Fruit fly (Drosophila melanogaster) whole organism, embryonic: ENCODE results near the gene Nopp140.

Experiments used
- Ada2b ChIP-seq: fragments of 200-800 bp; sonication (Bioruptor generic); IDR thresholded peaks from 2 replicates; pipeline ENCODE4 v1.3.6; 2022; ENCODE audit warnings: missing biosample characterization, missing genetic modification characterization
- CG10431 ChIP-seq: fragments of 200-800 bp; sonication (Bioruptor generic); optimal IDR thresholded peaks from 3 replicates; lab custom pipeline; 2018; ENCODE audit warnings: missing biosample characterization, mild to moderate bottlenecking, missing genetic modification characterization
- CG11093 ChIP-seq: fragments of 200-800 bp; sonication (Bioruptor generic); IDR thresholded peaks from 3 replicates; pipeline ENCODE4 v1.3.6; 2022; ENCODE audit warnings: missing biosample characterization, missing genetic modification characterization
- CG12155 ChIP-seq: fragments of 200-800 bp; sonication (Bioruptor generic); optimal IDR thresholded peaks from 3 replicates; lab custom pipeline; 2016; ENCODE audit warnings: missing biosample characterization, missing genetic modification characterization
- CG12391 ChIP-seq: fragments of 200-800 bp; sonication (Bioruptor generic); optimal IDR thresholded peaks from 3 replicates; lab custom pipeline; 2018; ENCODE audit warnings: missing biosample characterization, mild to moderate bottlenecking, missing genetic modification characterization, moderate library complexity
- CG12659 ChIP-seq: fragments of 200-800 bp; sonication (Bioruptor generic); optimal IDR thresholded peaks from 3 replicates; lab custom pipeline; 2017; ENCODE audit warnings: mild to moderate bottlenecking, missing biosample characterization, missing genetic modification reagents, missing genetic modification characterization
- CG13424 ChIP-seq: fragments of 200-800 bp; sonication (Bioruptor generic); optimal IDR thresholded peaks from 2 replicates; lab custom pipeline; 2019; ENCODE audit warnings: missing biosample characterization, mild to moderate bottlenecking, missing genetic modification characterization, moderate library complexity
- CG15269 ChIP-seq: fragments of 200-800 bp; sonication (Bioruptor generic); optimal IDR thresholded peaks from 2 replicates; lab custom pipeline; 2018; ENCODE audit warnings: missing biosample characterization, mild to moderate bottlenecking, missing genetic modification characterization, moderate library complexity
- CG30403 ChIP-seq: fragments of 200-800 bp; sonication (Bioruptor generic); optimal IDR thresholded peaks from 3 replicates; lab custom pipeline; 2016; ENCODE audit warnings: missing biosample characterization, missing genetic modification characterization
- CG5953 ChIP-seq: fragments of 200-800 bp; sonication (Bioruptor generic); IDR thresholded peaks from 2 replicates; pipeline ENCODE4 v1.3.6; 2022; ENCODE audit warnings: missing biosample characterization, missing genetic modification characterization
- CG6254 ChIP-seq: fragments of 200-800 bp; sonication (Bioruptor generic); optimal IDR thresholded peaks from 3 replicates; lab custom pipeline; 2017; ENCODE audit warnings: mild to moderate bottlenecking, missing biosample characterization, missing genetic modification reagents, missing genetic modification characterization
- CG6765 ChIP-seq: fragments of 200-800 bp; sonication (Bioruptor generic); optimal IDR thresholded peaks from 3 replicates; lab custom pipeline; 2017; ENCODE audit warnings: missing biosample characterization, mild to moderate bottlenecking, missing genetic modification characterization
- CG7928 ChIP-seq: fragments of 200-800 bp; sonication (Bioruptor generic); optimal IDR thresholded peaks from 2 replicates; lab custom pipeline; 2017; ENCODE audit warnings: missing biosample characterization, mild to moderate bottlenecking, missing genetic modification characterization
- CG9215 ChIP-seq: fragments of 200-800 bp; sonication (Bioruptor generic); IDR thresholded peaks from 2 replicates; pipeline ENCODE4 v1.3.6; 2022; ENCODE audit warnings: missing biosample characterization, missing genetic modification characterization
- Dek ChIP-seq: fragments of 200-800 bp; sonication (Bioruptor generic); optimal IDR thresholded peaks from 3 replicates; lab custom pipeline; 2019; ENCODE audit warnings: missing biosample characterization, mild to moderate bottlenecking, missing genetic modification characterization, moderate library complexity
- Dip3 ChIP-seq: fragments of 200-800 bp; sonication (Bioruptor generic); optimal IDR thresholded peaks from 3 replicates; lab custom pipeline; 2016; ENCODE audit warnings: missing biosample characterization, missing genetic modification characterization
- E2f1 ChIP-seq: fragments of 200-800 bp; sonication (Bioruptor generic); IDR thresholded peaks from 2 replicates; pipeline ENCODE4 v1.3.6; 2022; ENCODE audit warnings: missing biosample characterization, missing genetic modification characterization
- E2f2 ChIP-seq: fragments of 200-800 bp; sonication (Bioruptor generic); IDR thresholded peaks from 2 replicates; pipeline ENCODE4 v1.3.6; 2022; ENCODE audit warnings: missing biosample characterization, missing genetic modification characterization
- Fer2 ChIP-seq: fragments of 200-800 bp; sonication (Bioruptor generic); optimal IDR thresholded peaks from 2 replicates; lab custom pipeline; 2018; ENCODE audit warnings: missing biosample characterization, mild to moderate bottlenecking, missing genetic modification characterization, moderate library complexity
- Hand ChIP-seq: fragments of 200-800 bp; sonication (Bioruptor generic); optimal IDR thresholded peaks from 2 replicates; lab custom pipeline; 2017; ENCODE audit warnings: mild to moderate bottlenecking, missing biosample characterization, missing genetic modification reagents, missing genetic modification characterization
- MESR4 ChIP-seq: fragments of 200-800 bp; sonication (Bioruptor generic); optimal IDR thresholded peaks from 2 replicates; lab custom pipeline; 2018; ENCODE audit warnings: missing biosample characterization, mild to moderate bottlenecking, missing genetic modification characterization, moderate library complexity
- Mad ChIP-seq: fragments of 200-800 bp; sonication (Bioruptor generic); optimal IDR thresholded peaks from 2 replicates; lab custom pipeline; 2016; ENCODE audit warnings: missing biosample characterization, missing genetic modification characterization
- Meics ChIP-seq: fragments of 200-800 bp; sonication (Bioruptor generic); optimal IDR thresholded peaks from 2 replicates; lab custom pipeline; 2017; ENCODE audit warnings: missing biosample characterization, mild to moderate bottlenecking, missing genetic modification characterization
- NC2β ChIP-seq: fragments of 200-800 bp; sonication (Bioruptor generic); optimal IDR thresholded peaks from 2 replicates; lab custom pipeline; 2016; ENCODE audit warnings: missing biosample characterization, missing genetic modification characterization
- NK7.1 ChIP-seq: fragments of 200-800 bp; sonication (Bioruptor generic); optimal IDR thresholded peaks from 3 replicates; lab custom pipeline; 2016; ENCODE audit warnings: missing biosample characterization, missing genetic modification characterization
- NfI ChIP-seq: fragments of 200-800 bp; sonication (Bioruptor generic); optimal IDR thresholded peaks from 3 replicates; lab custom pipeline; 2018; ENCODE audit warnings: missing biosample characterization, mild to moderate bottlenecking, missing genetic modification characterization, moderate library complexity
- Ssrp ChIP-seq: fragments of 200-800 bp; sonication (Bioruptor generic); optimal IDR thresholded peaks from 2 replicates; lab custom pipeline; 2018; ENCODE audit warnings: missing biosample characterization, mild to moderate bottlenecking, missing genetic modification characterization, moderate library complexity
- Trl ChIP-seq, 3 experiments: fragments of >200 bp in 2 of 3; fragments of 200-800 bp in 1 of 3; sonication (Bioruptor generic) in 1 of 3; optimal IDR thresholded peaks; 2 replicates in 1 of 3; 3 replicates in 2 of 3; lab custom pipeline; 2016 to 2017; ENCODE audit warnings: missing biosample characterization in 1 of 3, missing genetic modification characterization in 1 of 3
- Usf ChIP-seq: fragments of 200-800 bp; sonication (Bioruptor generic); optimal IDR thresholded peaks from 2 replicates; lab custom pipeline; 2017; ENCODE audit warnings: missing genotype, missing biosample characterization, missing genetic modification characterization
- Xbp1 ChIP-seq: fragments of 200-800 bp; sonication (Bioruptor generic); optimal IDR thresholded peaks from 3 replicates; lab custom pipeline; 2016; ENCODE audit warnings: missing biosample characterization, mild to moderate bottlenecking, missing genetic modification characterization
- al ChIP-seq: fragments of 200-800 bp; sonication (Bioruptor generic); IDR thresholded peaks from 2 replicates; pipeline ENCODE4 v1.3.6; 2022; ENCODE audit warnings: missing biosample characterization, missing genetic modification characterization
- bcd ChIP-seq: fragments of 200-800 bp; sonication (Bioruptor generic); optimal IDR thresholded peaks from 2 replicates; lab custom pipeline; 2017; ENCODE audit warnings: missing biosample characterization, mild to moderate bottlenecking, missing genetic modification characterization
- dmrt99B ChIP-seq: fragments of 200-800 bp; sonication (Bioruptor generic); optimal IDR thresholded peaks from 2 replicates; lab custom pipeline; 2018; ENCODE audit warnings: missing biosample characterization, mild to moderate bottlenecking, missing genetic modification characterization, moderate library complexity
- exex ChIP-seq: fragments of 200-800 bp; sonication (Bioruptor generic); optimal IDR thresholded peaks from 4 replicates; lab custom pipeline; 2018; ENCODE audit warnings: missing biosample characterization, mild to moderate bottlenecking, missing genetic modification characterization, moderate library complexity
- fu2 ChIP-seq: fragments of 200-800 bp; sonication (Bioruptor generic); optimal IDR thresholded peaks from 2 replicates; lab custom pipeline; 2016; ENCODE audit warnings: missing biosample characterization, missing genetic modification characterization
- ham ChIP-seq: fragments of 200-800 bp; sonication (Bioruptor generic); IDR thresholded peaks from 2 replicates; pipeline ENCODE4 v1.3.6; 2022; ENCODE audit warnings: missing biosample characterization, missing genetic modification characterization
- hbn ChIP-seq: fragments of 200-800 bp; sonication (Bioruptor generic); IDR thresholded peaks from 2 replicates; pipeline ENCODE4 v1.3.6; 2022; ENCODE audit warnings: missing biosample characterization, missing genetic modification characterization; ENCODE audit not compliant: partially characterized antibody
- lilli ChIP-seq: fragments of 200-800 bp; sonication (Bioruptor generic); optimal IDR thresholded peaks from 3 replicates; lab custom pipeline; 2016; ENCODE audit warnings: missing biosample characterization, missing genetic modification characterization
- lov ChIP-seq, 2 experiments: fragments of 200-800 bp in 1 of 2; fragments of >200 bp in 1 of 2; sonication (Bioruptor generic) in 1 of 2; IDR thresholded peaks in 1 of 2; optimal IDR thresholded peaks in 1 of 2; 2 replicates in 1 of 2; 3 replicates in 1 of 2; pipeline versions ENCODE4 v1.3.6 to Lab custom; 2017 to 2022; ENCODE audit warnings: missing biosample characterization in 1 of 2, missing genetic modification characterization in 1 of 2
- luna ChIP-seq: fragments of 200-800 bp; sonication (Bioruptor generic); optimal IDR thresholded peaks from 2 replicates; lab custom pipeline; 2016; ENCODE audit warnings: missing biosample characterization, missing genetic modification characterization
- nom ChIP-seq: fragments of 200-800 bp; sonication (Bioruptor generic); optimal IDR thresholded peaks from 2 replicates; lab custom pipeline; 2017; ENCODE audit warnings: missing biosample characterization, missing genetic modification characterization, mild to moderate bottlenecking, moderate library complexity, missing genetic modification reagents
- sob ChIP-seq: fragments of 200-800 bp; sonication (Bioruptor generic); IDR thresholded peaks from 2 replicates; pipeline ENCODE4 v1.3.6; 2022; ENCODE audit warnings: missing biosample characterization, missing genetic modification characterization
- tgo ChIP-seq: fragments of 200-800 bp; sonication (Bioruptor generic); IDR thresholded peaks from 3 replicates; pipeline ENCODE4 v1.3.6; 2022; ENCODE audit warnings: missing biosample characterization, missing genetic modification characterization
- tin ChIP-seq: fragments of 200-800 bp; sonication (Bioruptor generic); optimal IDR thresholded peaks from 3 replicates; lab custom pipeline; 2016; ENCODE audit warnings: missing biosample characterization, missing genetic modification characterization
- ttk ChIP-seq: fragments of 200-800 bp; sonication (Bioruptor generic); IDR thresholded peaks from 2 replicates; pipeline ENCODE4 v2.1.2; 2022; ENCODE audit warnings: missing biosample characterization, missing genetic modification characterization
- z ChIP-seq: fragments of 200-800 bp; sonication (Bioruptor generic); IDR thresholded peaks from 3 replicates; pipeline ENCODE4 v1.3.6; 2022; ENCODE audit warnings: missing biosample characterization, missing genetic modification characterization
- zfh1 ChIP-seq: fragments of 200-800 bp; sonication (Bioruptor generic); IDR thresholded peaks from 3 replicates; pipeline ENCODE4 v1.3.6; 2022; ENCODE audit warnings: missing biosample characterization, missing genetic modification characterization

Nopp140 gene

DNA sequence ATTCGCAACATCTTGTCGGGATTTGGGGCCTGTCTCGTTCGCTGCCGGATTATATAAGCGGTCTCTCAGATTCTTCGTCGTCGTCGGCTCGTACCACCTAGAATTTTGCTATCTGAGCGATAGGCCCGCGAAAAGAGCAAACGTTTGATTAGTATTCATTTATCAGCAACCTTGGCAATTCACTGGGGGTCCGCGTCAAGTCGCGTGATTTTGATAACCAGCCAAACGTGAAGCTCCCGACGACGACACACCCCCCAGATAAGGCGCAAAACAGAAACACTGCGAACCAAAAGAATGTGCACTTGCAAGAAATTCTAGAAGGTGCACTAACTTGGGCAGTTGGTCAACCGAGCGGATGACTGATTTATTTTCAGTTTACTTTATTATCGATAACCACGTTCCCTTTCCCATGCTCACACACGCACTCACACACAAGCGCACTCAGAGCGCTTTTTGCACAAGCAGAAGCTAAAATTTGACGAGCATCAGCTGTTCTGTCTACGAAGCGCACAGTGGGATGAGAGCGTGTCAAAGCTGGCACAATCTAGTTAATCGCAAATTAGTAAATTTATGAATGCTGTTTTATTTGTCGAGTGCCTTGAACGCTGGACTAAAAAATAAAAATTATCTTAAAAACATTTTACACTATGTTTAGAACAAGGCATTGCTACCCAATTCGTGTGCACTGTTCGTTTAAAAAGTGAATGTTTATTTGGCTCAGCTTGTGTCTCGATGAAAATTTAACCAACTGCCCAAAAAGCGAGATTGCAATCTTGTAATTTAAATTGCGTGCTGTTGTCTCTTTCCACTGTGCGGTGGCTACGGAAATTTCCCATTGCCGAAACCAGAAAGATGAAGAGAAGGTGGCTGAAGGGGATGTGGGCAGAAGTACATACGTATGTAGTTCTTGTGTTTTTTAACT lies 7.4 kb downstream of the Nopp140 start (continued):
- TF ChIP-seq CG10431 (GFP tag; lab: Kevin White, UChicago) (peak; percentile 76), Xbp1 (GFP tag; lab: Kevin White, UChicago) (peak; percentile 92), Ssrp (tag; lab: Kevin White, UChicago) (peak; percentile 91), z (GFP tag; lab: Robert Waterston, UW) (peak; percentile 61; the same call in 1 of the 3 replicates), Ada2b (GFP tag; lab: Robert Waterston, UW) (peak; percentile 84), dmrt99B (tag; lab: Kevin White, UChicago) (peak; percentile 96), lov (optimal IDR thresholded peaks at IDR 0.05; lab: Kevin White, UChicago) (no peak), lov (GFP tag; IDR thresholded peaks at IDR 0.05; lab: Robert Waterston, UW) (peak; percentile 85), sob (GFP tag; lab: Robert Waterston, UW) (peak; percentile 91), luna (GFP tag; lab: Kevin White, UChicago) (peak; percentile 84), Hand (GFP tag; lab: Kevin White, UChicago) (peak; percentile 79), al (GFP tag; lab: Robert Waterston, UW) (peak; percentile 81), CG12391 (tag; lab: Kevin White, UChicago) (peak; percentile 94), CG9215 (GFP tag; lab: Robert Waterston, UW) (peak; percentile 87), exex (tag; lab: Kevin White, UChicago) (peak; percentile 57), Mad (GFP tag; lab: Kevin White, UChicago) (peak; percentile 92), CG5953 (GFP tag; lab: Robert Waterston, UW) (peak; percentile 90), E2f2 (GFP tag; lab: Robert Waterston, UW) (peak; percentile 74), ttk (GFP tag; lab: Robert Waterston, UW) (peak; percentile 91), nom (GFP tag; lab: Kevin White, UChicago) (peak; percentile 89), CG13424 (tag; lab: Kevin White, UChicago) (peak; percentile 94), Dek (tag; lab: Kevin White, UChicago) (peak; percentile 88), CG12659 (GFP tag; lab: Kevin White, UChicago) (peak; percentile 95), Usf (GFP tag; lab: Kevin White, UChicago) (peak; percentile 84), CG12155 (GFP tag; lab: Kevin White, UChicago) (peak; percentile 84), Dip3 (GFP tag; lab: Kevin White, UChicago) (peak; percentile 94), hbn (GFP tag; lab: Robert Waterston, UW) (no peak), E2f1 (GFP tag; lab: Robert Waterston, UW) (peak; percentile 91), fu2 (peak; percentile 85), lilli (GFP tag; lab: Kevin White, UChicago) (peak; percentile 95), CG11093 (GFP tag; lab: Robert Waterston, UW) (peak; percentile 88), MESR4 (GFP tag; lab: Kevin White, UChicago) (peak; percentile 4), NC2β (GFP tag; lab: Kevin White, UChicago) (peak; percentile 90), zfh1 (GFP tag; lab: Robert Waterston, UW) (peak; percentile 94), Meics (GFP tag; lab: Kevin White, UChicago) (peak; percentile 94), CG15269 (tag; lab: Kevin White, UChicago) (peak; percentile 94), CG6765 (peak; percentile 89), Trl (optimal IDR thresholded peaks at IDR 0.05; lab: Kevin White, UChicago) (no peak), Trl (GFP tag; optimal IDR thresholded peaks at IDR 0.05; lab: Kevin White, UChicago) (peak; percentile 90), NfI (GFP tag; lab: Kevin White, UChicago) (peak; percentile 94), NK7.1 (GFP tag; lab: Kevin White, UChicago) (peak; percentile 93), bcd (peak; percentile 94), tgo (GFP tag; lab: Robert Waterston, UW) (peak; percentile 93), CG7928 (peak; percentile 72), Fer2 (tag; lab: Kevin White, UChicago) (peak; percentile 78), CG6254 (GFP tag; lab: Kevin White, UChicago) (peak; percentile 91), ham (GFP tag; lab: Robert Waterston, UW) (peak; percentile 67; the same call in 1 of the 2 replicates), CG30403 (GFP tag; lab: Kevin White, UChicago) (peak; percentile 95), tin (peak; percentile 92)
